Worm (Caenorhabditis elegans): ENCODE measurements around the gene E04F6.6.

ce11 chrII:7148099-7148498 is 51.3 kb downstream of the E04F6.6 start, which contains the start of gene T07F8.1:
- TF ChIP-seq madf-3 (GFP tag; IDR thresholded peaks at IDR 0.05), result no peak
- TF ChIP-seq bed-2 (GFP tag; IDR thresholded peaks at IDR 0.05), result no peak
- no peak for TF ChIP-seq attf-6 (GFP tag; IDR thresholded peaks at IDR 0.05)
- TF ChIP-seq B0035.1 (tag; optimal IDR thresholded peaks at IDR 0.05), result no peak
- no peak for TF ChIP-seq ztf-22 (GFP tag; optimal IDR thresholded peaks at IDR 0.05)
- TF ChIP-seq snpc-4 (GFP tag; optimal IDR thresholded peaks at IDR 0.05), result no peak
- TF ChIP-seq snpc-4 (tag; optimal IDR thresholded peaks at IDR 0.05), result no peak
